Worm (Caenorhabditis elegans) whole organism, dauer: ENCODE results near the gene npr-12.

Experiments used
- unc-62 ChIP-seq: sonication (generic microtip); optimal IDR thresholded peaks from 2 replicates; lab custom pipeline; 2017; ENCODE audit warnings: missing biosample characterization, missing genetic modification reagents, missing genetic modification characterization

The npr-12 gene

ce11 chrIV:6887601-6888099 lies 49.8 kb downstream of the npr-12 start, which contains the start of the genes T05A12.3 and T05A12.4:
Gene T05A12.3 (minus strand): TSS chrIV:6887651.
Gene T05A12.4 (plus strand): TSS chrIV:6887948.
- no peak for TF ChIP-seq unc-62 (GFP tag; lab: Kevin White, UChicago)

- TF ChIP-seq unc-62 (GFP tag; lab: Kevin White, UChicago) = no peak
Observed at ce11 chrIV:6883342-6883741, 54.1 kb downstream of the npr-12 start, which contains the start of gene tre-2. Gene tre-2 (minus strand): TSS chrIV:6883442.

- no peak for TF ChIP-seq unc-62 (GFP tag; lab: Kevin White, UChicago)
Observed at ce11 chrIV:6881183-6881582, 56.3 kb downstream of the npr-12 start.

- no peak for TF ChIP-seq unc-62 (GFP tag; lab: Kevin White, UChicago)
Observed at ce11 chrIV:6880415-6880814, 57.0 kb downstream of the npr-12 start.

ce11 chrIV:6879666-6880210 lies 57.7 kb downstream of the npr-12 start:
- no peak for TF ChIP-seq unc-62 (GFP tag; lab: Kevin White, UChicago)
